Worm (Caenorhabditis elegans): ENCODE measurements around the gene sre-8.

ce11 chrV:14210743-14211142, 46.2 kb upstream of the sre-8 start, which contains the start of gene str-230:
- TF ChIP-seq skn-1 (tag; optimal IDR thresholded peaks at IDR 0.05): no peak
- no peak for TF ChIP-seq nhr-11 (tag; optimal IDR thresholded peaks at IDR 0.05)
- TF ChIP-seq egl-27 (tag; optimal IDR thresholded peaks at IDR 0.05): no peak
- no peak for TF ChIP-seq ztf-11 (tag; optimal IDR thresholded peaks at IDR 0.05)
- TF ChIP-seq unc-62 (GFP tag; optimal IDR thresholded peaks at IDR 0.05): no peak
- TF ChIP-seq lsy-2 (tag; optimal IDR thresholded peaks at IDR 0.05): no peak
- no peak for TF ChIP-seq F13H6.1 (tag; optimal IDR thresholded peaks at IDR 0.05)
- no peak for TF ChIP-seq R02D3.7 (tag; optimal IDR thresholded peaks at IDR 0.05)
- no peak for TF ChIP-seq snpc-4 (tag; optimal IDR thresholded peaks at IDR 0.05)
- TF ChIP-seq Y55F3AM.14 (GFP tag; optimal IDR thresholded peaks at IDR 0.05): no peak
- TF ChIP-seq nhr-25 (tag; optimal IDR thresholded peaks at IDR 0.05): no peak
- TF ChIP-seq nhr-237 (tag; optimal IDR thresholded peaks at IDR 0.05): no peak
- no peak for TF ChIP-seq blmp-1 (tag; optimal IDR thresholded peaks at IDR 0.05; ENCODE audit: insufficient read depth)
- TF ChIP-seq fos-1 (tag; optimal IDR thresholded peaks at IDR 0.05): no peak
